Fruit fly (Drosophila melanogaster) whole organism, embryonic: ENCODE measurements around the gene RpL8.
A peak's percentile ranks its signal among the peaks of the same experiment; 100 is the strongest.

Source experiments
- Bgb ChIP-seq: fragments of 200-800 bp; sonication (Bioruptor generic); IDR thresholded peaks from 2 replicates; pipeline ENCODE4 v1.3.6; 2022; ENCODE audit warnings: missing biosample characterization, missing genetic modification characterization; ENCODE audit not compliant: partially characterized antibody
- Bteb2 ChIP-seq: fragments of 200-800 bp; sonication (Bioruptor generic); optimal IDR thresholded peaks from 2 replicates; lab custom pipeline; 2016; ENCODE audit warnings: missing biosample characterization, missing genetic modification characterization
- CG12391 ChIP-seq: fragments of 200-800 bp; sonication (Bioruptor generic); optimal IDR thresholded peaks from 3 replicates; lab custom pipeline; 2018; ENCODE audit warnings: missing biosample characterization, mild to moderate bottlenecking, missing genetic modification characterization, moderate library complexity
- CG13123 ChIP-seq: fragments of 200-800 bp; sonication (Bioruptor generic); optimal IDR thresholded peaks from 2 replicates; lab custom pipeline; 2016; ENCODE audit warnings: missing biosample characterization, missing genetic modification characterization
- CG13296 ChIP-seq: fragments of 200-800 bp; sonication (Bioruptor generic); optimal IDR thresholded peaks from 3 replicates; lab custom pipeline; 2018; ENCODE audit warnings: missing biosample characterization, mild to moderate bottlenecking, missing genetic modification characterization
- CG14860 ChIP-seq: fragments of 200-800 bp; sonication (Bioruptor generic); IDR thresholded peaks from 3 replicates; pipeline ENCODE4 v1.3.6; 2022; ENCODE audit warnings: missing biosample characterization, missing genetic modification characterization; ENCODE audit not compliant: partially characterized antibody
- CG15479 ChIP-seq: fragments of 200-800 bp; sonication (Bioruptor generic); optimal IDR thresholded peaks from 3 replicates; lab custom pipeline; 2019; ENCODE audit warnings: missing biosample characterization, mild to moderate bottlenecking, missing genetic modification characterization, moderate library complexity
- CG15696 ChIP-seq: fragments of 200-800 bp; sonication (Bioruptor generic); optimal IDR thresholded peaks from 2 replicates; lab custom pipeline; 2019; ENCODE audit warnings: missing biosample characterization, mild to moderate bottlenecking, missing genetic modification characterization, moderate library complexity
- CG2129 ChIP-seq: fragments of 200-800 bp; sonication (Bioruptor generic); IDR thresholded peaks from 2 replicates; pipeline ENCODE4 v1.3.6; 2022; ENCODE audit warnings: missing biosample characterization, missing genetic modification characterization; ENCODE audit not compliant: partially characterized antibody
- CG2202 ChIP-seq: fragments of 200-800 bp; sonication (Bioruptor generic); optimal IDR thresholded peaks from 2 replicates; lab custom pipeline; 2018; ENCODE audit warnings: missing biosample characterization, mild to moderate bottlenecking, missing genetic modification characterization
- CG30431 ChIP-seq: fragments of 200-800 bp; sonication (Bioruptor generic); optimal IDR thresholded peaks from 2 replicates; lab custom pipeline; 2017; ENCODE audit warnings: missing biosample characterization, missing genetic modification characterization
- CG31365 ChIP-seq: fragments of 200-800 bp; sonication (Bioruptor generic); optimal IDR thresholded peaks from 2 replicates; lab custom pipeline; 2018; ENCODE audit warnings: missing biosample characterization, mild to moderate bottlenecking, missing genetic modification characterization
- CG31441 ChIP-seq: fragments of 200-800 bp; sonication (Bioruptor generic); IDR thresholded peaks from 2 replicates; pipeline ENCODE4 v1.3.6; 2022; ENCODE audit warnings: missing biosample characterization, missing genetic modification characterization
- CG33557 ChIP-seq: fragments of 200-800 bp; sonication (Bioruptor generic); optimal IDR thresholded peaks from 2 replicates; lab custom pipeline; 2019; ENCODE audit warnings: missing biosample characterization, mild to moderate bottlenecking, missing genetic modification characterization, moderate library complexity
- CG3838 ChIP-seq: fragments of 200-800 bp; sonication (Bioruptor generic); optimal IDR thresholded peaks from 3 replicates; lab custom pipeline; 2016; ENCODE audit warnings: missing biosample characterization, missing genetic modification characterization
- CG4820 ChIP-seq: fragments of 200-800 bp; sonication (Bioruptor generic); optimal IDR thresholded peaks from 3 replicates; lab custom pipeline; 2016; ENCODE audit warnings: missing biosample characterization, missing genetic modification characterization
- CG5953 ChIP-seq: fragments of 200-800 bp; sonication (Bioruptor generic); IDR thresholded peaks from 2 replicates; pipeline ENCODE4 v1.3.6; 2022; ENCODE audit warnings: missing biosample characterization, missing genetic modification characterization
- CG6854 ChIP-seq: fragments of 200-800 bp; sonication (Bioruptor generic); optimal IDR thresholded peaks from 3 replicates; lab custom pipeline; 2017; ENCODE audit warnings: missing biosample characterization, mild to moderate bottlenecking, missing genetic modification characterization
- CG7556 ChIP-seq: fragments of 200-800 bp; sonication (Bioruptor generic); optimal IDR thresholded peaks from 2 replicates; lab custom pipeline; 2017; ENCODE audit warnings: missing biosample characterization, mild to moderate bottlenecking, missing genetic modification characterization
- CG8089 ChIP-seq: fragments of 200-800 bp; sonication (Bioruptor generic); optimal IDR thresholded peaks from 3 replicates; lab custom pipeline; 2016; ENCODE audit warnings: missing biosample characterization, missing genetic modification characterization
- CG8281 ChIP-seq: fragments of 200-800 bp; sonication (Bioruptor generic); optimal IDR thresholded peaks from 2 replicates; lab custom pipeline; 2018; ENCODE audit warnings: missing biosample characterization, mild to moderate bottlenecking, missing genetic modification characterization, moderate library complexity
- CG8944 ChIP-seq: fragments of 200-800 bp; sonication (Bioruptor generic); optimal IDR thresholded peaks from 3 replicates; lab custom pipeline; 2016; ENCODE audit warnings: missing biosample characterization, missing genetic modification characterization
- CG9609 ChIP-seq: fragments of 200-800 bp; sonication (Bioruptor generic); optimal IDR thresholded peaks from 3 replicates; lab custom pipeline; 2016; ENCODE audit warnings: missing biosample characterization, missing genetic modification characterization
- Dfd ChIP-seq, 2 experiments: fragments of >200 bp; optimal IDR thresholded peaks; 2 replicates each; lab custom pipeline; 2017; ENCODE audit warnings: missing biosample characterization in 2 of 2, missing genetic modification characterization in 2 of 2
- Dref ChIP-seq: fragments of 200-800 bp; sonication (Bioruptor generic); IDR thresholded peaks from 2 replicates; pipeline ENCODE4 v1.3.6; 2022; ENCODE audit warnings: missing biosample characterization, missing genetic modification characterization
- Elba2 ChIP-seq: fragments of 200-800 bp; sonication (Bioruptor generic); optimal IDR thresholded peaks from 3 replicates; lab custom pipeline; 2016; ENCODE audit warnings: missing biosample characterization, missing genetic modification characterization
- Pdp1 ChIP-seq, 2 experiments: fragments of 200-800 bp; sonication (Bioruptor generic); optimal IDR thresholded peaks; 3 replicates each; lab custom pipeline; 2016; ENCODE audit warnings: missing biosample characterization in 2 of 2, missing genetic modification characterization in 2 of 2, mild to moderate bottlenecking in 1 of 2, moderate library complexity in 1 of 2
- Sin3A ChIP-seq: fragments of >200 bp; optimal IDR thresholded peaks from 2 replicates; lab custom pipeline; 2018
- Usf ChIP-seq: fragments of 200-800 bp; sonication (Bioruptor generic); optimal IDR thresholded peaks from 2 replicates; lab custom pipeline; 2017; ENCODE audit warnings: missing genotype, missing biosample characterization, missing genetic modification characterization
- al ChIP-seq: fragments of 200-800 bp; sonication (Bioruptor generic); IDR thresholded peaks from 2 replicates; pipeline ENCODE4 v1.3.6; 2022; ENCODE audit warnings: missing biosample characterization, missing genetic modification characterization
- ash1 ChIP-seq: fragments of 200-800 bp; sonication (Bioruptor generic); optimal IDR thresholded peaks from 2 replicates; lab custom pipeline; 2018; ENCODE audit warnings: missing biosample characterization, mild to moderate bottlenecking, missing genetic modification characterization
- corto ChIP-seq: fragments of 200-800 bp; sonication (Bioruptor generic); optimal IDR thresholded peaks from 2 replicates; lab custom pipeline; 2016; ENCODE audit warnings: missing biosample characterization, mild to moderate bottlenecking, missing genetic modification characterization, moderate library complexity
- crc ChIP-seq: fragments of 200-800 bp; sonication (Bioruptor generic); optimal IDR thresholded peaks from 2 replicates; lab custom pipeline; 2016; ENCODE audit warnings: missing biosample characterization, missing genetic modification characterization
- gcm ChIP-seq: fragments of 200-800 bp; sonication (Bioruptor generic); optimal IDR thresholded peaks from 2 replicates; lab custom pipeline; 2019; ENCODE audit warnings: missing biosample characterization, mild to moderate bottlenecking, missing genetic modification characterization, moderate library complexity
- gem ChIP-seq: fragments of 200-800 bp; sonication (Bioruptor generic); optimal IDR thresholded peaks from 2 replicates; lab custom pipeline; 2019; ENCODE audit warnings: missing biosample characterization, mild to moderate bottlenecking, missing genetic modification characterization, moderate library complexity
- gsb ChIP-seq: fragments of 200-800 bp; sonication (Bioruptor generic); IDR thresholded peaks from 2 replicates; pipeline ENCODE4 v1.3.6; 2022; ENCODE audit warnings: missing biosample characterization, missing genetic modification characterization
- her ChIP-seq: fragments of 200-800 bp; sonication (Bioruptor generic); optimal IDR thresholded peaks from 2 replicates; lab custom pipeline; 2016; ENCODE audit warnings: missing biosample characterization, missing genetic modification characterization
- insv ChIP-seq, 2 experiments: fragments of 200-800 bp; sonication (Bioruptor generic); optimal IDR thresholded peaks; 3 replicates each; lab custom pipeline; 2016 to 2018; ENCODE audit warnings: missing biosample characterization in 2 of 2, missing genetic modification characterization in 2 of 2
- maf-S ChIP-seq: fragments of 200-800 bp; sonication (Bioruptor generic); optimal IDR thresholded peaks from 2 replicates; lab custom pipeline; 2016; ENCODE audit warnings: missing biosample characterization, missing genetic modification characterization
- mam ChIP-seq: fragments of 200-800 bp; sonication (Bioruptor generic); optimal IDR thresholded peaks from 3 replicates; lab custom pipeline; 2016; ENCODE audit warnings: missing biosample characterization, missing genetic modification characterization
- nerfin-1 ChIP-seq: fragments of 200-800 bp; sonication (Bioruptor generic); optimal IDR thresholded peaks from 3 replicates; lab custom pipeline; 2019; ENCODE audit warnings: missing biosample characterization, mild to moderate bottlenecking, missing genetic modification characterization, moderate library complexity
- nerfin-2 ChIP-seq: fragments of 200-800 bp; sonication (Bioruptor generic); IDR thresholded peaks from 2 replicates; pipeline ENCODE4 v1.3.6; 2022; ENCODE audit warnings: missing biosample characterization, missing genetic modification characterization; ENCODE audit not compliant: partially characterized antibody
- onecut ChIP-seq: fragments of 200-800 bp; sonication (Bioruptor generic); IDR thresholded peaks from 2 replicates; pipeline ENCODE4 v1.3.6; 2022; ENCODE audit warnings: missing biosample characterization, missing genetic modification characterization
- pan ChIP-seq, 4 experiments: fragments of >200 bp in 3 of 4; fragments of 200-800 bp in 1 of 4; sonication (Bioruptor generic) in 1 of 4; optimal IDR thresholded peaks in 3 of 4; IDR thresholded peaks in 1 of 4; 2 replicates each; pipeline versions ENCODE4 v1.3.6 to Lab custom; 2017 to 2022; ENCODE audit warnings: missing biosample characterization in 2 of 4, missing genetic modification characterization in 2 of 4, mixed read lengths in 1 of 4
- pfk ChIP-seq: fragments of 200-800 bp; sonication (Bioruptor generic); optimal IDR thresholded peaks from 2 replicates; lab custom pipeline; 2018; ENCODE audit warnings: missing biosample characterization, mild to moderate bottlenecking, missing genetic modification characterization, moderate library complexity
- salm ChIP-seq: fragments of 200-800 bp; sonication (Bioruptor generic); optimal IDR thresholded peaks from 2 replicates; lab custom pipeline; 2018; ENCODE audit warnings: missing biosample characterization, mild to moderate bottlenecking, missing genetic modification characterization
- sqz ChIP-seq: fragments of 200-800 bp; sonication (Bioruptor generic); optimal IDR thresholded peaks from 3 replicates; lab custom pipeline; 2018; ENCODE audit warnings: missing biosample characterization, mild to moderate bottlenecking, missing genetic modification characterization
- stwl ChIP-seq: fragments of 200-800 bp; sonication (Bioruptor generic); optimal IDR thresholded peaks from 3 replicates; lab custom pipeline; 2018; ENCODE audit warnings: missing biosample characterization, mild to moderate bottlenecking, missing genetic modification characterization, moderate library complexity
- vvl ChIP-seq: fragments of 200-800 bp; sonication (Bioruptor generic); IDR thresholded peaks from 2 replicates; pipeline ENCODE4 v1.3.6; 2022; ENCODE audit warnings: missing biosample characterization, missing genetic modification characterization
- zfh1 ChIP-seq: fragments of 200-800 bp; sonication (Bioruptor generic); IDR thresholded peaks from 3 replicates; pipeline ENCODE4 v1.3.6; 2022; ENCODE audit warnings: missing biosample characterization, missing genetic modification characterization

Gene RpL8

DNA sequence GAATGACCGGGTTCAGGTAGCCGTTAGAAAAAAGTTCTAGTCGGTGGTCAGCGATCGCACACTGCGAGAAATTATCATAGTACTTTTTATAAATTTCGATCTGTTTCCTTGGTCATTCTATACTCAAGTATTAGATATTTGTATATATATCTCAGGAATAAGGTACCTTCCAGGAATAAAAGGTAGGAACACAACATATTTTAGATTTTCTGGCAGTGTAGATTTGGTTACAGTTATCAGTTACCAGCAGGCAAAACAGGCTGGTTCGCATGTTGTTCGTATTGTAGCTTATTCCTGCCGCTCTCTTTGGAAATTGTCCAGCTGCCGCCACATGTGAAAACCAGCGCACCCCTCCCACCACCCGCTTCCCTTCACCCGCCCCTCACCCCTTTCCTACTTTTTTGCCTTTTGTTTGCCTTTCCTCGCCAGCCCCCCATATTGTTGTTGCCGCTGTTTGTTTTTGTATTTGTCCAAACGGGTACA lies 5.9 kb upstream of the RpL8 start (continued):
- no peak for TF ChIP-seq Dref (GFP tag; lab: Robert Waterston, UW)
- TF ChIP-seq Bteb2 (GFP tag; lab: Kevin White, UChicago): peak; percentile 61
- TF ChIP-seq gem (tag; lab: Kevin White, UChicago): peak; percentile 91
- peak; percentile 80 for TF ChIP-seq mam
- TF ChIP-seq sqz: peak; percentile 70
- peak; percentile 69; the same call in 2 of the 3 replicates for TF ChIP-seq zfh1 (GFP tag; lab: Robert Waterston, UW)
- TF ChIP-seq Usf (GFP tag; lab: Kevin White, UChicago): peak; percentile 76
- TF ChIP-seq ash1 (GFP tag; lab: Kevin White, UChicago): no peak
- peak; percentile 86 for TF ChIP-seq CG7556
- TF ChIP-seq corto: peak; percentile 19
- peak; percentile 74 for TF ChIP-seq gcm (GFP tag; lab: Kevin White, UChicago)
- peak; percentile 61 for TF ChIP-seq crc
- TF ChIP-seq Elba2 (GFP tag; lab: Kevin White, UChicago): no peak
- no peak for TF ChIP-seq Dfd (GFP tag; optimal IDR thresholded peaks at IDR 0.05; lab: Kevin White, UChicago)
- peak; percentile 84 for TF ChIP-seq CG4820 (GFP tag; lab: Kevin White, UChicago)
- TF ChIP-seq CG12391 (tag; lab: Kevin White, UChicago): peak; percentile 89
- TF ChIP-seq CG2202 (tag; lab: Kevin White, UChicago): peak; percentile 81
- TF ChIP-seq CG15479 (GFP tag; lab: Kevin White, UChicago): peak; percentile 4
- TF ChIP-seq vvl: peak; percentile 90
- TF ChIP-seq stwl (tag; lab: Kevin White, UChicago): peak; percentile 29
- peak; percentile 46 for TF ChIP-seq maf-S (GFP tag; lab: Kevin White, UChicago)
- peak; percentile 57 for TF ChIP-seq CG8281
- peak; percentile 61 for TF ChIP-seq gsb (GFP tag; lab: Robert Waterston, UW)
- no peak for TF ChIP-seq pfk (GFP tag; lab: Kevin White, UChicago)
- peak; percentile 81 for TF ChIP-seq CG5953 (GFP tag; lab: Robert Waterston, UW)
- peak; percentile 17 for TF ChIP-seq CG13123 (GFP tag; lab: Kevin White, UChicago)
- no peak for TF ChIP-seq CG14860 (GFP tag; lab: Robert Waterston, UW)
- no peak for TF ChIP-seq Sin3A
- TF ChIP-seq Pdp1 (GFP tag; optimal IDR thresholded peaks at IDR 0.05; lab: Kevin White, UChicago): peak; percentile 59 to 71
- TF ChIP-seq CG3838 (GFP tag; lab: Kevin White, UChicago): no peak
- peak; percentile 78 for TF ChIP-seq onecut
- TF ChIP-seq insv (GFP tag; optimal IDR thresholded peaks at IDR 0.05; lab: Kevin White, UChicago): peak in 1 of 2 experiments; percentile 44
- TF ChIP-seq CG2129 (GFP tag; lab: Robert Waterston, UW): no peak
- peak; percentile 38 for TF ChIP-seq her (GFP tag; lab: Kevin White, UChicago)
- no peak for TF ChIP-seq Bgb
- TF ChIP-seq pan (optimal IDR thresholded peaks at IDR 0.05; lab: Kevin White, UChicago): no peak
- peak in 1 of 2 experiments; percentile 84 for TF ChIP-seq pan (GFP tag; optimal IDR thresholded peaks at IDR 0.05 in 1 of 2, IDR thresholded peaks at IDR 0.05 in 1 of 2)
- TF ChIP-seq CG8944 (GFP tag; lab: Kevin White, UChicago): peak; percentile 42
- TF ChIP-seq CG15696 (tag; lab: Kevin White, UChicago): peak; percentile 71
- peak; percentile 80 for TF ChIP-seq CG30431 (GFP tag; lab: Kevin White, UChicago)
- peak; percentile 52 for TF ChIP-seq salm (tag; lab: Kevin White, UChicago)
- TF ChIP-seq CG9609 (GFP tag; lab: Kevin White, UChicago): peak; percentile 35
- peak; percentile 71 for TF ChIP-seq CG13296 (GFP tag; lab: Kevin White, UChicago)
- peak; percentile 49 for TF ChIP-seq CG31441 (GFP tag; lab: Robert Waterston, UW)
- no peak for TF ChIP-seq nerfin-2 (GFP tag; lab: Robert Waterston, UW)
- peak; percentile 72 for TF ChIP-seq CG31365 (tag; lab: Kevin White, UChicago)
- TF ChIP-seq nerfin-1 (tag; lab: Kevin White, UChicago): peak; percentile 77
- TF ChIP-seq CG6854 (GFP tag; lab: Kevin White, UChicago): peak; percentile 81
- TF ChIP-seq al (GFP tag; lab: Robert Waterston, UW): peak; percentile 63
- peak; percentile 74 for TF ChIP-seq CG33557
- peak; percentile 50 for TF ChIP-seq CG8089 (GFP tag; lab: Kevin White, UChicago)
